Fruit fly (Drosophila melanogaster): Measurements from ENCODE around the gene RhoGAP92B.

The RhoGAP92B gene

dm6 chr3R:19908863-19909343, 3.9 kb downstream of the RhoGAP92B start (continued):
- peak; percentile 95 for TF ChIP-seq Eip78C (GFP tag)
- TF ChIP-seq Blimp-1 (GFP tag; optimal IDR thresholded peaks at IDR 0.05): peak; percentile 42
- TF ChIP-seq Eip93F (GFP tag; optimal IDR thresholded peaks at IDR 0.05): no peak
- peak; percentile 68 for TF ChIP-seq salr (GFP tag; optimal IDR thresholded peaks at IDR 0.05)
- peak; percentile 84 for TF ChIP-seq CG32006 (GFP tag; optimal IDR thresholded peaks at IDR 0.05)
- TF ChIP-seq svp (GFP tag): peak; percentile 95
- TF ChIP-seq fd85E (GFP tag; optimal IDR thresholded peaks at IDR 0.05): peak; percentile 65
- peak; percentile 63 for TF ChIP-seq CG4318 (GFP tag; optimal IDR thresholded peaks at IDR 0.05)
- peak; percentile 88 for TF ChIP-seq CG3919 (GFP tag; optimal IDR thresholded peaks at IDR 0.05)
- TF ChIP-seq ss (GFP tag; optimal IDR thresholded peaks at IDR 0.05): peak in 1 of 2 experiments; percentile 42
- TF ChIP-seq spab (GFP tag; optimal IDR thresholded peaks at IDR 0.05): peak; percentile 54
- TF ChIP-seq Lpt (GFP tag; optimal IDR thresholded peaks at IDR 0.05): peak; percentile 73
- TF ChIP-seq CG34406 (GFP tag; optimal IDR thresholded peaks at IDR 0.05): peak; percentile 85
- peak; percentile 70 for TF ChIP-seq Gug (GFP tag; IDR thresholded peaks at IDR 0.05)
- peak; percentile 87 for TF ChIP-seq OdsH (GFP tag; optimal IDR thresholded peaks at IDR 0.05)
- peak; percentile 82 for TF ChIP-seq CG10631 (GFP tag; optimal IDR thresholded peaks at IDR 0.05)
- TF ChIP-seq pdm3 (GFP tag; optimal IDR thresholded peaks at IDR 0.05): peak; percentile 86
- TF ChIP-seq cyc (GFP tag; optimal IDR thresholded peaks at IDR 0.05): peak; percentile 81
- TF ChIP-seq CG11294 (GFP tag; IDR thresholded peaks at IDR 0.05): peak; percentile 51; the same call in 1 of the 2 replicates
- peak; percentile 86 for TF ChIP-seq acj6 (GFP tag; optimal IDR thresholded peaks at IDR 0.05)
- TF ChIP-seq CG3032 (tag; optimal IDR thresholded peaks at IDR 0.05): peak; percentile 52
- TF ChIP-seq fkh (GFP tag; optimal IDR thresholded peaks at IDR 0.05): peak; percentile 14

dm6 chr3R:19909541-19910182, 4.7 kb downstream of the RhoGAP92B start:
- TF ChIP-seq Eip78C (GFP tag) (peak; percentile 7), Eip93F (GFP tag; optimal IDR thresholded peaks at IDR 0.05) (no peak), CG6854 (GFP tag; optimal IDR thresholded peaks at IDR 0.05) (no peak), CG6163 (GFP tag; IDR thresholded peaks at IDR 0.05) (0 out of 3 replicates have a peak, but pooled peaks have one; percentile 9), Smox (GFP tag; optimal IDR thresholded peaks at IDR 0.05) (no peak), svp (GFP tag) (peak; percentile 79), vri (GFP tag; optimal IDR thresholded peaks at IDR 0.05) (peak; percentile 62), esn (GFP tag; optimal IDR thresholded peaks at IDR 0.05) (no peak), Ets96B (tag; optimal IDR thresholded peaks at IDR 0.05) (no peak), achi (GFP tag; optimal IDR thresholded peaks at IDR 0.05) (no peak), CG32006 (GFP tag; optimal IDR thresholded peaks at IDR 0.05) (no peak), eg (GFP tag; IDR thresholded peaks at IDR 0.05) (no peak), Sox14 (GFP tag; optimal IDR thresholded peaks at IDR 0.05) (peak; percentile 4)

- TF ChIP-seq CG11902 (GFP tag; optimal IDR thresholded peaks at IDR 0.05) (no peak), net (GFP tag; optimal IDR thresholded peaks at IDR 0.05) (no peak), Smox (GFP tag; optimal IDR thresholded peaks at IDR 0.05) (no peak), Eip78C (GFP tag) (peak; percentile 82), svp (GFP tag) (peak; percentile 94), dsx (GFP tag; optimal IDR thresholded peaks at IDR 0.05; ENCODE audit: poor library complexity, severe bottlenecking) (peak; percentile 2), CG6854 (GFP tag; optimal IDR thresholded peaks at IDR 0.05) (peak; percentile 37), Eip93F (GFP tag; optimal IDR thresholded peaks at IDR 0.05) (peak; percentile 48), CG6808 (GFP tag; optimal IDR thresholded peaks at IDR 0.05) (peak; percentile 52), CG10669 (GFP tag; optimal IDR thresholded peaks at IDR 0.05) (no peak), achi (GFP tag; optimal IDR thresholded peaks at IDR 0.05) (no peak), vri (GFP tag; optimal IDR thresholded peaks at IDR 0.05) (peak; percentile 83), CG32006 (GFP tag; optimal IDR thresholded peaks at IDR 0.05) (peak; percentile 29)
Measured at dm6 chr3R:19910302-19911029, 5.5 kb downstream of the RhoGAP92B start.
